Fruit fly (Drosophila melanogaster) whole organism, embryonic: ENCODE results near the gene CG15209.

Experiments
- Atf-2 ChIP-seq: fragments of 200-800 bp; sonication (Bioruptor generic); optimal IDR thresholded peaks from 2 replicates; lab custom pipeline; 2016; ENCODE audit warnings: missing biosample characterization, missing genetic modification characterization
- Atf3 ChIP-seq: fragments of 200-800 bp; sonication (Bioruptor generic); optimal IDR thresholded peaks from 3 replicates; lab custom pipeline; 2016; ENCODE audit warnings: missing biosample characterization, missing genetic modification characterization
- CG10979 ChIP-seq: fragments of 200-800 bp; sonication (Bioruptor generic); optimal IDR thresholded peaks from 2 replicates; lab custom pipeline; 2018; ENCODE audit warnings: missing biosample characterization, mild to moderate bottlenecking, missing genetic modification characterization, moderate library complexity
- CG13624 ChIP-seq: fragments of 200-800 bp; sonication (Bioruptor generic); optimal IDR thresholded peaks from 2 replicates; lab custom pipeline; 2016; ENCODE audit warnings: missing biosample characterization, missing genetic modification characterization
- CG14860 ChIP-seq: fragments of 200-800 bp; sonication (Bioruptor generic); IDR thresholded peaks from 3 replicates; pipeline ENCODE4 v1.3.6; 2022; ENCODE audit warnings: missing biosample characterization, missing genetic modification characterization; ENCODE audit not compliant: partially characterized antibody
- CG1529 ChIP-seq: fragments of 200-800 bp; sonication (Bioruptor generic); optimal IDR thresholded peaks from 3 replicates; lab custom pipeline; 2018; ENCODE audit warnings: missing biosample characterization, missing genetic modification characterization
- CG17802 ChIP-seq: fragments of 200-800 bp; sonication (Bioruptor generic); optimal IDR thresholded peaks from 2 replicates; lab custom pipeline; 2018; ENCODE audit warnings: missing biosample characterization, mild to moderate bottlenecking, missing genetic modification characterization, moderate library complexity
- CG17912 ChIP-seq: fragments of 200-800 bp; sonication (Bioruptor generic); optimal IDR thresholded peaks from 2 replicates; lab custom pipeline; 2018; ENCODE audit warnings: missing biosample characterization, mild to moderate bottlenecking, missing genetic modification characterization
- CG1792 ChIP-seq: fragments of 200-800 bp; sonication (Bioruptor generic); optimal IDR thresholded peaks from 2 replicates; lab custom pipeline; 2016; ENCODE audit warnings: missing biosample characterization, missing genetic modification characterization
- CG2202 ChIP-seq: fragments of 200-800 bp; sonication (Bioruptor generic); optimal IDR thresholded peaks from 2 replicates; lab custom pipeline; 2018; ENCODE audit warnings: missing biosample characterization, mild to moderate bottlenecking, missing genetic modification characterization
- CG2712 ChIP-seq: fragments of 200-800 bp; optimal IDR thresholded peaks from 3 replicates; lab custom pipeline; 2019; ENCODE audit warnings: missing biosample characterization, mild to moderate bottlenecking, missing genetic modification characterization, moderate library complexity
- CG3407 ChIP-seq: fragments of 200-800 bp; sonication (Bioruptor generic); optimal IDR thresholded peaks from 2 replicates; lab custom pipeline; 2018; ENCODE audit warnings: missing biosample characterization, mild to moderate bottlenecking, missing genetic modification characterization
- CG34376 ChIP-seq: fragments of 200-800 bp; sonication (Bioruptor generic); optimal IDR thresholded peaks from 2 replicates; lab custom pipeline; 2018; ENCODE audit warnings: missing biosample characterization, mild to moderate bottlenecking, missing genetic modification characterization
- CG8359 ChIP-seq: fragments of 200-800 bp; sonication (Bioruptor generic); optimal IDR thresholded peaks from 2 replicates; lab custom pipeline; 2017; ENCODE audit warnings: missing biosample characterization, mild to moderate bottlenecking, missing genetic modification characterization, borderline replicate concordance
- CG9727 ChIP-seq: fragments of 200-800 bp; sonication (Bioruptor generic); optimal IDR thresholded peaks from 3 replicates; lab custom pipeline; 2017; ENCODE audit warnings: missing biosample characterization, mild to moderate bottlenecking, missing genetic modification characterization
- Hey ChIP-seq: fragments of 200-800 bp; sonication (Bioruptor generic); optimal IDR thresholded peaks from 3 replicates; lab custom pipeline; 2018; ENCODE audit warnings: missing biosample characterization, mild to moderate bottlenecking, missing genetic modification characterization
- Jarid2 ChIP-seq: fragments of 200-800 bp; sonication (Bioruptor generic); optimal IDR thresholded peaks from 3 replicates; lab custom pipeline; 2017; ENCODE audit warnings: mild to moderate bottlenecking, missing biosample characterization, missing genetic modification reagents, missing genetic modification characterization
- Med ChIP-seq: fragments of 200-800 bp; sonication (Bioruptor generic); peaks from one replicate; lab custom pipeline; 2016; ENCODE audit warnings: missing biosample characterization, missing genetic modification characterization, mild to moderate bottlenecking, inconsistent platforms, moderate library complexity
- Nf-YB ChIP-seq: fragments of 200-800 bp; sonication (Bioruptor generic); optimal IDR thresholded peaks from 3 replicates; lab custom pipeline; 2019; ENCODE audit warnings: missing biosample characterization, mild to moderate bottlenecking, missing genetic modification characterization, moderate library complexity
- Pdp1 ChIP-seq, 2 experiments: fragments of 200-800 bp; sonication (Bioruptor generic); optimal IDR thresholded peaks; 3 replicates each; lab custom pipeline; 2016; ENCODE audit warnings: missing biosample characterization in 2 of 2, missing genetic modification characterization in 2 of 2, mild to moderate bottlenecking in 1 of 2, moderate library complexity in 1 of 2
- Rfx ChIP-seq: fragments of 200-800 bp; sonication (Bioruptor generic); IDR thresholded peaks from 2 replicates; pipeline ENCODE4 v1.3.6; 2022; ENCODE audit warnings: missing biosample characterization, missing genetic modification characterization
- Sry-δ ChIP-seq: fragments of 200-800 bp; sonication (Bioruptor generic); optimal IDR thresholded peaks from 2 replicates; lab custom pipeline; 2016; ENCODE audit warnings: missing biosample characterization, missing genetic modification characterization
- bab2 ChIP-seq: fragments of 200-800 bp; sonication (Bioruptor generic); optimal IDR thresholded peaks from 2 replicates; lab custom pipeline; 2016; ENCODE audit warnings: missing biosample characterization, missing genetic modification characterization
- chm ChIP-seq: fragments of 200-800 bp; sonication (Bioruptor generic); IDR thresholded peaks from 2 replicates; pipeline ENCODE4 v1.3.6; 2022; ENCODE audit warnings: missing biosample characterization, missing genetic modification characterization
- cwo ChIP-seq: fragments of 200-800 bp; sonication (Bioruptor generic); optimal IDR thresholded peaks from 3 replicates; lab custom pipeline; 2017; ENCODE audit warnings: missing biosample characterization, missing genetic modification characterization, mild to moderate bottlenecking, moderate library complexity, missing genetic modification reagents
- ewg ChIP-seq: fragments of 200-800 bp; sonication (Bioruptor generic); optimal IDR thresholded peaks from 3 replicates; lab custom pipeline; 2017; ENCODE audit warnings: mild to moderate bottlenecking, missing biosample characterization, missing genetic modification reagents, missing genetic modification characterization
- exex ChIP-seq: fragments of 200-800 bp; sonication (Bioruptor generic); optimal IDR thresholded peaks from 4 replicates; lab custom pipeline; 2018; ENCODE audit warnings: missing biosample characterization, mild to moderate bottlenecking, missing genetic modification characterization, moderate library complexity
- grn ChIP-seq: fragments of 200-800 bp; sonication (Bioruptor generic); optimal IDR thresholded peaks from 3 replicates; lab custom pipeline; 2017; ENCODE audit warnings: missing biosample characterization, missing genetic modification characterization
- gsb-n ChIP-seq: fragments of 200-800 bp; sonication (Bioruptor generic); optimal IDR thresholded peaks from 3 replicates; lab custom pipeline; 2018; ENCODE audit warnings: missing biosample characterization, mild to moderate bottlenecking, missing genetic modification characterization
- jumu ChIP-seq: fragments of 200-800 bp; sonication (Bioruptor generic); optimal IDR thresholded peaks from 3 replicates; lab custom pipeline; 2016; ENCODE audit warnings: missing biosample characterization, missing genetic modification characterization
- mirr ChIP-seq: fragments of 200-800 bp; sonication (Bioruptor generic); optimal IDR thresholded peaks from 3 replicates; lab custom pipeline; 2018; ENCODE audit warnings: missing biosample characterization, mild to moderate bottlenecking, missing genetic modification characterization
- sc ChIP-seq, 3 experiments: fragments of >200 bp in 2 of 3; fragments of 200-800 bp in 1 of 3; sonication (Bioruptor generic) in 1 of 3; optimal IDR thresholded peaks; 2 replicates in 2 of 3; 3 replicates in 1 of 3; lab custom pipeline; 2017; ENCODE audit warnings: mild to moderate bottlenecking in 1 of 3, missing biosample characterization in 1 of 3, missing genetic modification characterization in 1 of 3, missing genetic modification reagents in 1 of 3
- sd ChIP-seq: fragments of 200-800 bp; sonication (Bioruptor generic); optimal IDR thresholded peaks from 3 replicates; lab custom pipeline; 2018; ENCODE audit warnings: missing biosample characterization, mild to moderate bottlenecking, missing genetic modification characterization, moderate library complexity
- sens ChIP-seq: fragments of 200-800 bp; sonication (Bioruptor generic); peaks from one replicate; lab custom pipeline; 2016; ENCODE audit warnings: missing biosample characterization, missing genetic modification characterization
- slbo ChIP-seq: fragments of 200-800 bp; sonication (Bioruptor generic); IDR thresholded peaks from 2 replicates; pipeline ENCODE4 v1.3.6; 2022; ENCODE audit warnings: missing biosample characterization, missing genetic modification characterization
- slou ChIP-seq: fragments of 200-800 bp; sonication (Bioruptor generic); optimal IDR thresholded peaks from 3 replicates; lab custom pipeline; 2016; ENCODE audit warnings: missing biosample characterization, missing genetic modification characterization
- sug ChIP-seq: fragments of 200-800 bp; optimal IDR thresholded peaks from 2 replicates; lab custom pipeline; 2019; ENCODE audit warnings: missing biosample characterization, mild to moderate bottlenecking, missing genetic modification characterization, moderate library complexity
- vnd ChIP-seq: fragments of 200-800 bp; sonication (Bioruptor generic); IDR thresholded peaks from 3 replicates; pipeline ENCODE4 v1.3.6; 2022; ENCODE audit warnings: missing biosample characterization, missing genetic modification characterization; ENCODE audit not compliant: partially characterized antibody

Gene CG15209

dm6 chrX:10840892-10841564, 977 bp upstream of the CG15209 start (continued):
- TF ChIP-seq exex (tag; lab: Kevin White, UChicago), result peak; percentile 98
- TF ChIP-seq Pdp1 (GFP tag; optimal IDR thresholded peaks at IDR 0.05; lab: Kevin White, UChicago), result no peak
- no peak for TF ChIP-seq CG14860
- no peak for TF ChIP-seq bab2 (GFP tag; lab: Kevin White, UChicago)
- no peak for TF ChIP-seq sc (optimal IDR thresholded peaks at IDR 0.05; lab: Kevin White, UChicago)
- no peak for TF ChIP-seq sc (GFP tag; optimal IDR thresholded peaks at IDR 0.05; lab: Kevin White, UChicago)
- TF ChIP-seq CG1529 (GFP tag; lab: Kevin White, UChicago), result no peak
- no peak for TF ChIP-seq Jarid2
- no peak for TF ChIP-seq cwo (GFP tag; lab: Kevin White, UChicago)
- no peak for TF ChIP-seq jumu (GFP tag; lab: Kevin White, UChicago)
- TF ChIP-seq CG34376 (GFP tag; lab: Kevin White, UChicago), result peak; percentile 41
- TF ChIP-seq slbo (GFP tag; lab: Robert Waterston, UW), result no peak
- TF ChIP-seq ewg (GFP tag; lab: Kevin White, UChicago), result no peak
- TF ChIP-seq CG13624 (GFP tag; lab: Kevin White, UChicago), result no peak
- TF ChIP-seq CG2712 (tag; lab: Kevin White, UChicago), result no peak
- TF ChIP-seq grn (GFP tag; lab: Kevin White, UChicago), result peak; percentile 52
- TF ChIP-seq CG9727 (GFP tag; lab: Kevin White, UChicago), result no peak
- no peak for TF ChIP-seq CG3407 (GFP tag; lab: Kevin White, UChicago)
- peak; percentile 35 for TF ChIP-seq Nf-YB (GFP tag; lab: Kevin White, UChicago)
- TF ChIP-seq gsb-n (tag; lab: Kevin White, UChicago), result no peak
- no peak for TF ChIP-seq Hey (tag; lab: Kevin White, UChicago)
- no peak for TF ChIP-seq CG17912 (GFP tag; lab: Kevin White, UChicago)
- TF ChIP-seq mirr (GFP tag; lab: Kevin White, UChicago), result peak; percentile 93
- no peak for TF ChIP-seq CG1792
- TF ChIP-seq Atf-2 (GFP tag; lab: Kevin White, UChicago), result no peak
- no peak for TF ChIP-seq Atf3
- no peak for TF ChIP-seq CG17802 (tag; lab: Kevin White, UChicago)
- no peak for TF ChIP-seq slou (GFP tag; lab: Kevin White, UChicago)
- TF ChIP-seq CG2202 (tag; lab: Kevin White, UChicago), result no peak
- TF ChIP-seq, all 482 proteins: peak for 10

- TF ChIP-seq CG10979 (tag; lab: Kevin White, UChicago) (no peak), cwo (GFP tag; lab: Kevin White, UChicago) (peak; percentile 54), grn (GFP tag; lab: Kevin White, UChicago) (peak; percentile 73), chm (GFP tag; lab: Robert Waterston, UW) (no peak), sd (tag; lab: Kevin White, UChicago) (peak; percentile 3), exex (tag; lab: Kevin White, UChicago) (peak; percentile 69), Hey (tag; lab: Kevin White, UChicago) (peak; percentile 100), sug (tag; lab: Kevin White, UChicago) (peak; percentile 17), Rfx (GFP tag; lab: Robert Waterston, UW) (no peak), vnd (GFP tag; lab: Robert Waterston, UW) (peak; percentile 40; the same call in 1 of the 3 replicates)
Observed at dm6 chrX:10844807-10845206, 2.8 kb downstream of the CG15209 start, which contains the start of gene CG32669. CG32669 (minus strand) TSS chrX:10845081.

dm6 chrX:10845256-10845655, 3.3 kb downstream of the CG15209 start:
- no peak for TF ChIP-seq Sry-δ (GFP tag; lab: Kevin White, UChicago)
- no peak for TF ChIP-seq CG8359 (GFP tag; lab: Kevin White, UChicago)
- TF ChIP-seq Med (GFP tag; lab: Kevin White, UChicago), result peak; percentile 64
- peak; percentile 16 for TF ChIP-seq sens (GFP tag; lab: Kevin White, UChicago)
